Worm (Caenorhabditis elegans): ENCODE results near the gene bath-37.

DNA sequence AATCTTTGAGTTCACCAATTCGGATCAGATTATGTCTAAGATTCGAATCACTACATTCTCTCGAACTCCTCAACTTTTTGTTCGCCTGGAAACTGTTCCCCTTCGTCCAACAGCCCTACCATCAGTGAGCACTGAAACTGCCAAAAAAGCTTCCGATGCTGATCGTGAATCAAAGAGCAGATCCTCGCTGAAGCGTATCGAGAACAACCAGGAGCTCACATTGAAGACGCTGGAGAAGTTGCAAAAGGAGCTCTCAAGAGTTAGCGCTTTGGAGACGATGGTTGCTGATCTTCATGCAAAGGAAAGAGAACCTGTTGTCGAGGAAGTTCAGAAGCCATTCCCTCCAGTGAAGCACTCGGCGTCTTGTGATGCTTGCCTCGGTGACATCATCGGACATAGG, 33.9 kb upstream of the bath-37 start:
- TF ChIP-seq tab-1 (GFP tag; IDR thresholded peaks at IDR 0.05) (no peak), ztf-23 (GFP tag; IDR thresholded peaks at IDR 0.05) (no peak), flt-1 (GFP tag; IDR thresholded peaks at IDR 0.05) (no peak), ztf-29 (GFP tag; IDR thresholded peaks at IDR 0.05) (no peak), med-1 (GFP tag; optimal IDR thresholded peaks at IDR 0.05; ENCODE audit: insufficient read depth) (no peak)

Data from whole organism, midembryonic.